Worm (Caenorhabditis elegans) whole organism, L2 larva: Measurements from ENCODE around the gene F42C5.3.

Source experiments
- Y55F3AM.14 ChIP-seq: fragments of 200-800 bp; sonication (Bioruptor generic); optimal IDR thresholded peaks from 2 replicates; lab custom pipeline; 2018; ENCODE audit warnings: mild to moderate bottlenecking, missing genetic modification characterization, missing compliant biosample characterization
- aly-2 ChIP-seq: fragments of 150-350 bp; optimal IDR thresholded peaks from 2 replicates; lab custom pipeline; 2014; ENCODE audit warnings: missing biosample characterization, missing genetic modification characterization
- elt-1 ChIP-seq: fragments of 150-350 bp; optimal IDR thresholded peaks from 2 replicates; lab custom pipeline; 2014; ENCODE audit warnings: missing biosample characterization, missing genetic modification characterization
- lin-13 ChIP-seq: fragments of 150-350 bp; optimal IDR thresholded peaks from 2 replicates; lab custom pipeline; 2014; ENCODE audit warnings: missing biosample characterization, missing genetic modification reagents, missing genetic modification characterization
- lin-39 ChIP-seq: fragments of 150-350 bp; optimal IDR thresholded peaks from 2 replicates; lab custom pipeline; 2014; ENCODE audit warnings: missing biosample characterization, missing genetic modification reagents, missing genetic modification characterization
- lsy-2 ChIP-seq, 2 experiments: fragments of 150-350 bp in 1 of 2; sonication (generic microtip) in 1 of 2; optimal IDR thresholded peaks; 2 replicates each; lab custom pipeline; 2014 to 2017; ENCODE audit warnings: missing biosample characterization in 2 of 2, missing genetic modification characterization in 2 of 2
- mdl-1 ChIP-seq, 2 experiments: fragments of 150-350 bp in 1 of 2; sonication (generic microtip) in 1 of 2; optimal IDR thresholded peaks; 2 replicates each; lab custom pipeline; 2017; ENCODE audit warnings: missing biosample characterization in 2 of 2, missing genetic modification characterization in 2 of 2
- nhr-11 ChIP-seq: fragments of 150-350 bp; optimal IDR thresholded peaks from 2 replicates; lab custom pipeline; 2014; ENCODE audit warnings: missing biosample characterization, missing genetic modification characterization
- nhr-12 ChIP-seq: fragments of 150-350 bp; optimal IDR thresholded peaks from 2 replicates; lab custom pipeline; 2014; ENCODE audit warnings: missing biosample characterization, missing genetic modification characterization
- nhr-237 ChIP-seq: fragments of 150-350 bp; optimal IDR thresholded peaks from 2 replicates; lab custom pipeline; 2014; ENCODE audit warnings: missing biosample characterization, missing genetic modification characterization
- nhr-77 ChIP-seq: fragments of 150-350 bp; optimal IDR thresholded peaks from 2 replicates; lab custom pipeline; 2014; ENCODE audit warnings: missing biosample characterization, missing genetic modification characterization
- zag-1 ChIP-seq: fragments of 150-350 bp; optimal IDR thresholded peaks from 2 replicates; lab custom pipeline; 2014; ENCODE audit warnings: missing biosample characterization, missing genetic modification characterization

- TF ChIP-seq lin-13 (GFP tag; lab: Kevin White, UChicago) (no peak), zag-1 (tag; lab: Kevin White, UChicago) (no peak), lin-39 (tag; lab: Kevin White, UChicago) (no peak), nhr-237 (tag; lab: Kevin White, UChicago) (no peak), lsy-2 (tag; optimal IDR thresholded peaks at IDR 0.05; lab: Kevin White, UChicago) (no peak), nhr-77 (tag; lab: Kevin White, UChicago) (no peak), nhr-11 (tag; lab: Kevin White, UChicago) (no peak), aly-2 (no peak), nhr-12 (no peak), mdl-1 (tag; optimal IDR thresholded peaks at IDR 0.05; lab: Kevin White, UChicago) (no peak), Y55F3AM.14 (GFP tag; lab: Kevin White, UChicago) (no peak), elt-1 (no peak)
These were observed 33.3 kb upstream of the F42C5.3 start for ce11 chrIV:7320688-7321087.
